Worm (Caenorhabditis elegans): ENCODE data around the gene daf-28.

DNA sequence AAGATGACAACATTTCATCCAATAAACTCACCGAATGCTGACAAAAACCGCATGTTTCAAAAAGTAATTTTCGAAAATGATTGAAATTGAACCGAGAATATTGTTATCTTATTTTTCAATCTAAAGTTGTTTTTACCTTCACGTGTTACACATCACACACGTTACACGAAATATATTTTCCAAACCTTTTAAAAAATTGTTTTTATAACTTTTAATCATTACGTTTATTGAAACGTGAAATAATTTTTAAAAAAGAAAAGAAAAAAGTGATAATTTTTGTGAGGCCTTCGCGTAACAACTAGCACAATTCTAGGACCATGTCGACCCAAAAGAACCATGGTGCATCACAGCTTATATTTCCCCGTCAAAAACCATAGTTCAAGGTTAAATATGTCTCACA lies 20.0 kb upstream of the daf-28 start, which contains the start of gene M162.7:
- TF ChIP-seq pha-4 (tag; optimal IDR thresholded peaks at IDR 0.05) (no peak), ref-2 (tag; optimal IDR thresholded peaks at IDR 0.05) (no peak), elt-4 (tag; optimal IDR thresholded peaks at IDR 0.05) (no peak), ceh-24 (tag; optimal IDR thresholded peaks at IDR 0.05) (no peak), pat-9 (tag; optimal IDR thresholded peaks at IDR 0.05) (no peak), lin-11 (tag; optimal IDR thresholded peaks at IDR 0.05) (no peak), hlh-13 (GFP tag; optimal IDR thresholded peaks at IDR 0.05) (no peak), nfya-1 (tag; optimal IDR thresholded peaks at IDR 0.05) (no peak), sox-4 (tag; optimal IDR thresholded peaks at IDR 0.05) (no peak), nhr-11 (tag; optimal IDR thresholded peaks at IDR 0.05) (no peak), ceh-30 (tag; optimal IDR thresholded peaks at IDR 0.05) (no peak)
